Worm (Caenorhabditis elegans): ENCODE results near the gene srxa-14.

The srxa-14 gene

DNA sequence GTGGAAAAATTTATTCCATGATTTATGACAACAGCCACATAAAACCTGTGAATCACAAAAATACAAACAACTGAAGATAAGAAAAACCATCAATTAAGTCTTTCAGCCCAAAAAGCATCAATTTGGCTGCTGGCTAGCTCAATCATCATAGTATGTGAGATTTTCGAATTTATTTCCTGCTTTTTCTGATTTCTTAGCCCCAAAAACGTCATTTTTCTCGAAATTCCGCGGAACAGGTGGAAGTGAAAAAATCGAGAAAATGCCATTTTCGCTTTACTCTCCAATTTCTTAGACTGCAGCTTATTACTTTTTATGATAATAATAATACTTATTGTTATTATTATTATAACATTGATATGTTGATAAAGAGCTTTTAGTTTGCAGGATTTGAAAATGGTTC lies 2.5 kb downstream of the srxa-14 start, which contains the start of gene srxa-15:
srxa-15 (plus strand) TSS at position 301 of the 400 bp plus-strand sequence.
- TF ChIP-seq ztf-1 (GFP tag; conservative IDR thresholded peaks at IDR 0.05), result no peak
- no peak for TF ChIP-seq egl-27 (tag; optimal IDR thresholded peaks at IDR 0.05)
- TF ChIP-seq skn-1 (tag; optimal IDR thresholded peaks at IDR 0.05), result no peak
- no peak for TF ChIP-seq elt-1 (tag; optimal IDR thresholded peaks at IDR 0.05)
- no peak for TF ChIP-seq crh-2 (tag; optimal IDR thresholded peaks at IDR 0.05)
- no peak for TF ChIP-seq ztf-4 (tag; optimal IDR thresholded peaks at IDR 0.05)
- no peak for TF ChIP-seq nhr-11 (tag; optimal IDR thresholded peaks at IDR 0.05)

DNA sequence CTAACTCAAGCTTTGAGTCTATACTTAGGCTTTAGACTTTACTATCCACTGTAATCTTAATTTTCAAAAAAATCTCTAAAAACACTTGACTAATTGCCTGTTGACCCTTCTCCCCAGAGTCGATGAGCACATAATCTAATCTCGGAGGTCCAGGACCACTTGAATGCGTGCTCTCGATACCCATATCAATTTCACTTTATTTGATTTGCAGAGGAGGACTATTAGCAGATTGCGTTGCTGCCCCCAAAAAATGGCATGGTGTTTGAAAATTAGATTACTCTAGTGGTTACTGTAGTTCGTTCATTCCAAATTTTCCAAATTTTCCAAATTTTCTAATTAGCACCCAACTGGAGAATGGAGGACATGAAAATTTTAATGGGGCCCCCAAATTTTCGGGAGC lies 6.1 kb downstream of the srxa-14 start:
- TF ChIP-seq nhr-10 (tag; optimal IDR thresholded peaks at IDR 0.05) (no peak), nhr-12 (tag; optimal IDR thresholded peaks at IDR 0.05) (no peak), nhr-129 (tag; optimal IDR thresholded peaks at IDR 0.05) (no peak), fos-1 (tag; optimal IDR thresholded peaks at IDR 0.05) (no peak), peb-1 (tag; optimal IDR thresholded peaks at IDR 0.05) (no peak), egl-27 (tag; optimal IDR thresholded peaks at IDR 0.05) (no peak), ztf-11 (tag; optimal IDR thresholded peaks at IDR 0.05) (no peak), elt-3 (tag; optimal IDR thresholded peaks at IDR 0.05) (no peak), C34F6.9 (tag; optimal IDR thresholded peaks at IDR 0.05) (no peak), zag-1 (tag; optimal IDR thresholded peaks at IDR 0.05) (no peak), nhr-21 (tag; optimal IDR thresholded peaks at IDR 0.05) (no peak), nhr-25 (tag; optimal IDR thresholded peaks at IDR 0.05) (no peak), dmd-4 (tag; optimal IDR thresholded peaks at IDR 0.05) (no peak), elt-1 (tag; optimal IDR thresholded peaks at IDR 0.05) (no peak), mab-5 (tag; optimal IDR thresholded peaks at IDR 0.05) (no peak), lin-39 (tag; optimal IDR thresholded peaks at IDR 0.05) (no peak), mdl-1 (tag; optimal IDR thresholded peaks at IDR 0.05) (no peak), Y55F3AM.14 (GFP tag; optimal IDR thresholded peaks at IDR 0.05) (no peak)

DNA sequence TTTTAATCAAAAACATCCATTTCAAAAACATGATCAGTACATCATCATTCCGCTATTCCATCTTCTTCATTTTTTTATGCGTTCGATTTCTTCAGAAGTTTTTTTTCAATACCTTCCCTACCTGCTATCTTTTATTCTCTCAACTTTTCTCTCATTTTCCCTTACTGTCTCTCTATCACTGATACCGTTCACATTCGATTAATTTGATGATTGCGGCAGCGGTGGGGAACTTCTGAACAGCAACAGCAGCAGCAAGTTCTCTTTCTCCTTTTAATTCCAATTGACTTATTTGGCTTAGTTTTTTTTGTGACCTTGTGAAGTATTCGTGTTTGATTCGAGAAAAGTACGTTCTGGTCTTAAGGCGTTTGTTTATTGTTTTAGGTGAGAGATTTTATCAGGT lies 9.5 kb downstream of the srxa-14 start:
- TF ChIP-seq sem-4 (tag; optimal IDR thresholded peaks at IDR 0.05), result no peak
- TF ChIP-seq nhr-21 (tag; optimal IDR thresholded peaks at IDR 0.05), result no peak
- TF ChIP-seq nhr-129 (tag; optimal IDR thresholded peaks at IDR 0.05), result no peak

DNA sequence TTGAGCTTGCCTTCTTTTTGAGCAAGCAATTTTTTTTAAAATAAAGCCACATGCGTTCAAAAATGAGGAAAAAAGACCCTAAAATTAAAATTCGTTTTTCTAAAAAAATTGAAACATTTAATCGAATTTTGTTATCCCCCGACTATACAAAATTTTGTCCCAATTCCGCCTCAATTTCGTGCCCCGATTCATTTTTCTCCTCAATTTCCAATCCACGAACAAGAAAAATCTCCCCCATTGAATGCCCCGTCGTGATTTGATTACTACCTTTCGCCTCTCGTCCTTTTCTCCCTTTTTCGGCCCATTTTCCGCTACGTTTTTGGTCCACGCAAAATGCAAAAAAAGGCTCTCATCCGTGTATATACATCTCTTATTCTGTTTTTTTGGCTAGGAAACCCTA lies 12.5 kb downstream of the srxa-14 start:
- TF ChIP-seq crh-2 (tag; optimal IDR thresholded peaks at IDR 0.05), result no peak
- TF ChIP-seq sma-9 (GFP tag; optimal IDR thresholded peaks at IDR 0.05), result no peak
- no peak for TF ChIP-seq sma-9 (tag; optimal IDR thresholded peaks at IDR 0.05)
- TF ChIP-seq lin-11 (tag; optimal IDR thresholded peaks at IDR 0.05), result no peak

DNA sequence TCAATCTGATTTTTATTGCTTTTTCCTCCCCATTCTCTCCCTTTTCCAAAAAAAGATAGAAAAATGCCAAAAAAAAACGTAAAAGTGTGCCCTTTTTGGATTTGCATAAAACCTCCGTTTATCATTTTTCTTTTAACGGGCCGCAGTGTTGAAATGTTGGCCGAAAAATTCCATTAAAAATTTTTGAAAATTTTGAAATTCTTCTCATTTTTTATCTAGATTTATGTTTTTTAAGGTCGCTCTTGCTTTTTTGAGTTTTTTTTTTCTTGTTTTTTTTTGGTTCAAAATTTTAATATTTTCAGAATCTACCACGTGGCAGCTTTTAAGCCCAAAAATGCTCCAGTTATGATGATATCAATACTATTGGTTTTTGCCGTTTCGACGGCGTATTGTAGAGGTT lies 15.0 kb downstream of the srxa-14 start, which contains the start of gene mnr-1:
mnr-1 (plus strand) TSS at position 301 of the 400 bp plus-strand sequence.
- TF ChIP-seq F13H6.1 (tag; optimal IDR thresholded peaks at IDR 0.05), result no peak
- no peak for TF ChIP-seq alr-1 (tag; optimal IDR thresholded peaks at IDR 0.05)
- TF ChIP-seq fos-1 (tag; optimal IDR thresholded peaks at IDR 0.05), result no peak
- no peak for TF ChIP-seq mab-5 (tag; optimal IDR thresholded peaks at IDR 0.05)

DNA sequence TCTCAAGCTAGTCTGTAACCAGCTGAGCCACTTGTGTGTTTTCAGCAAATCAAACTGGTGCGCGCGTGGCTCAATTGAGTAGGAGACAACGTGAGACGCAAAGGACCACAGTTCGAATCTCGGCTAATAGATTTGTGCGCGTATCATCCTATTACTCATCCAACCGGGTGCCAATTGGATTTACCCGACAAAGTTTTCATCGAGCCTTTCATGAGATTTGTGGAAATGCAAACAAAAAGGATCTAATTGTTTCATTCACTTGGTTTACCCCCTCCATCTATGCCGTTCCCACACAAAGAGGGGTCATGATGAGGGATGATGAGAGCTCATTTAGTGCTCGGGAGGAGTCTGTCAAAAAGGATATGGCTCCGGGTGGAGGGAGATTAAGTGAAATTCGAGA lies 15.8 kb downstream of the srxa-14 start:
- TF ChIP-seq R02D3.7 (tag; optimal IDR thresholded peaks at IDR 0.05), result no peak
- TF ChIP-seq peb-1 (tag; optimal IDR thresholded peaks at IDR 0.05), result no peak
- no peak for TF ChIP-seq nhr-6 (tag; optimal IDR thresholded peaks at IDR 0.05)
- no peak for TF ChIP-seq lin-11 (tag; optimal IDR thresholded peaks at IDR 0.05)
- no peak for TF ChIP-seq nhr-129 (tag; optimal IDR thresholded peaks at IDR 0.05)

DNA sequence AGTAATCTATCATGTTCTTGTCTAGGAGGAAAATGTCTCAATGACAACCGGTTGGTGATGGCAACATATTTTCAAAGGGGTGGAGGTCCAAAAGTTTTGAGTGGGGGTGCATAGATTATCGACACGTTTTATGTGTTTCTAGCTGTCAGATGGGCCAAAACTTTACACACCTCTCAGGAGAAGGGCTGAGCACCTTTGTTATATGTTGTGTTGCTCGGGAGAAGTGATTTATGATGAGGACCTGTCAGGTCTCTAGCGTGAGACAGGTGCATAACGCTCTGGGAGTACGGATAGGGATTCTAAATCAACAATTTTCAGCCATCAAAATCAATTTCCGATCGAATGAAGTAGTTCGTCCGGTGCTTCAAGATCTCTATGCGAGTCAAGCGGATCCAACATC lies 17.2 kb downstream of the srxa-14 start:
- no peak for TF ChIP-seq nhr-77 (tag; optimal IDR thresholded peaks at IDR 0.05)
- no peak for TF ChIP-seq lin-39 (tag; optimal IDR thresholded peaks at IDR 0.05)
- no peak for TF ChIP-seq F13H6.1 (tag; optimal IDR thresholded peaks at IDR 0.05)
- TF ChIP-seq blmp-1 (tag; optimal IDR thresholded peaks at IDR 0.05; ENCODE audit: insufficient read depth), result no peak
- no peak for TF ChIP-seq fos-1 (tag; optimal IDR thresholded peaks at IDR 0.05)
- TF ChIP-seq zag-1 (tag; optimal IDR thresholded peaks at IDR 0.05), result no peak
- TF ChIP-seq R02D3.7 (tag; optimal IDR thresholded peaks at IDR 0.05), result no peak
